Worm (Caenorhabditis elegans) whole organism, L4/young adult: Measurements from ENCODE around the gene Y44A6D.7.

Source experiments
- dao-5 ChIP-seq: sonication (generic microtip); optimal IDR thresholded peaks from 2 replicates; lab custom pipeline; 2016; ENCODE audit warnings: missing genotype, missing genetic modification characterization, moderate library complexity, missing compliant biosample characterization
- him-1 ChIP-seq: sonication (generic microtip); optimal IDR thresholded peaks from 2 replicates; lab custom pipeline; 2016; ENCODE audit warnings: missing genotype, missing genetic modification reagents, missing genetic modification characterization, missing compliant biosample characterization

- TF ChIP-seq him-1 (tag; lab: Kevin White, UChicago) (no peak), dao-5 (tag; lab: Kevin White, UChicago) (no peak)
These were observed 39.1 kb downstream of the Y44A6D.7 start, which contains the start of gene F31D4.5 for ce11 chrV:20853581-20854161.
